Comparison of ENCODE assay signal across 1 fruit fly cellular context in genomic region chr3L:876656-877055, dm6.
TF ChIP-seq lines count a peak whose summit lies in the region.

No protein-coding gene starts in this region.

TF ChIP-seq in whole organism, embryonic, 481 proteins besides CTCF, POLR2A, EP300 and RAD21 (continued from another document):
- TF ChIP-seq CG11504 (tag; optimal IDR thresholded peaks at IDR 0.05; lab: Kevin White, UChicago) (no peak), chinmo (GFP tag; IDR thresholded peaks at IDR 0.05; lab: Robert Waterston, UW; ENCODE audit: partially characterized antibody) (0 out of 4 replicates have a peak, but pooled peaks have one; percentile 5), CG9797 (GFP tag; optimal IDR thresholded peaks at IDR 0.05; lab: Kevin White, UChicago) (no peak), Fer1 (GFP tag; optimal IDR thresholded peaks at IDR 0.05; lab: Kevin White, UChicago) (no peak), usp (GFP tag; optimal IDR thresholded peaks at IDR 0.05; lab: Kevin White, UChicago) (no peak), HmgZ (tag; optimal IDR thresholded peaks at IDR 0.05; lab: Kevin White, UChicago) (peak; percentile 7), crp (GFP tag; optimal IDR thresholded peaks at IDR 0.05; lab: Kevin White, UChicago) (no peak), lab (GFP tag; optimal IDR thresholded peaks at IDR 0.05; lab: Kevin White, UChicago) (peak; percentile 62), CG11085 (GFP tag; IDR thresholded peaks at IDR 0.05; lab: Robert Waterston, UW) (no peak), Dll (GFP tag; IDR thresholded peaks at IDR 0.05; lab: Robert Waterston, UW; ENCODE audit: partially characterized antibody) (no peak), vnd (GFP tag; IDR thresholded peaks at IDR 0.05; lab: Robert Waterston, UW; ENCODE audit: partially characterized antibody) (peak; percentile 55; the same call in 2 of the 3 replicates), stc (GFP tag; IDR thresholded peaks at IDR 0.05; lab: Robert Waterston, UW) (0 out of 2 replicates have a peak, but pooled peaks have one; percentile 18), CG17568 (GFP tag; optimal IDR thresholded peaks at IDR 0.05; lab: Kevin White, UChicago) (no peak), Optix (GFP tag; IDR thresholded peaks at IDR 0.05; lab: Robert Waterston, UW) (no peak), Lim3 (GFP tag; IDR thresholded peaks at IDR 0.05; lab: Robert Waterston, UW) (no peak), Scr (GFP tag; IDR thresholded peaks at IDR 0.05; lab: Robert Waterston, UW; ENCODE audit: partially characterized antibody) (no peak), Sry-δ (GFP tag; optimal IDR thresholded peaks at IDR 0.05; lab: Kevin White, UChicago) (no peak), ap (GFP tag; IDR thresholded peaks at IDR 0.05; lab: Robert Waterston, UW) (no peak), Ssrp (tag; optimal IDR thresholded peaks at IDR 0.05; lab: Kevin White, UChicago) (no peak), GATAe (GFP tag; conservative IDR thresholded peaks at IDR 0.05; lab: Robert Waterston, UW) (peak; percentile 46; the same call in 1 of the 2 replicates), da (GFP tag; optimal IDR thresholded peaks at IDR 0.05; lab: Kevin White, UChicago) (no peak), pita (GFP tag; optimal IDR thresholded peaks at IDR 0.05; lab: Kevin White, UChicago) (no peak), tin (GFP tag; optimal IDR thresholded peaks at IDR 0.05; lab: Kevin White, UChicago) (no peak), sens-2 (GFP tag; IDR thresholded peaks at IDR 0.05; lab: Robert Waterston, UW) (no peak), CG34376 (GFP tag; optimal IDR thresholded peaks at IDR 0.05; lab: Kevin White, UChicago) (peak; percentile 85), Ada2b (GFP tag; IDR thresholded peaks at IDR 0.05; lab: Robert Waterston, UW) (no peak), Asciz (GFP tag; optimal IDR thresholded peaks at IDR 0.05; lab: Kevin White, UChicago) (peak; percentile 8), ara (GFP tag; IDR thresholded peaks at IDR 0.05; lab: Robert Waterston, UW) (no peak), CG8089 (GFP tag; optimal IDR thresholded peaks at IDR 0.05; lab: Kevin White, UChicago) (no peak), CG8478 (optimal IDR thresholded peaks at IDR 0.05; lab: Kevin White, UChicago) (no peak)
